Worm (Caenorhabditis elegans) whole organism, L4 larva: Measurements from ENCODE around the gene fzr-1.

Experiments
- F26F4.8 ChIP-seq: fragments of 200-800 bp; sonication (Bioruptor generic); conservative IDR thresholded peaks from 2 replicates; pipeline ENCODE4 v1.3.6; 2022; ENCODE audit warnings: missing genetic modification characterization, missing compliant biosample characterization
- F37D6.2 ChIP-seq: sonication (generic microtip); optimal IDR thresholded peaks from 2 replicates; lab custom pipeline; 2016; ENCODE audit warnings: mild to moderate bottlenecking, missing genetic modification characterization, missing compliant biosample characterization
- F49E8.2 ChIP-seq: sonication (generic microtip); optimal IDR thresholded peaks from 2 replicates; lab custom pipeline; 2016; ENCODE audit warnings: missing compliant biosample characterization, mild to moderate bottlenecking, missing genetic modification characterization, borderline replicate concordance
- T20F7.1 ChIP-seq: fragments of 200-800 bp; sonication (Bioruptor generic); optimal IDR thresholded peaks from 2 replicates; lab custom pipeline; 2018; ENCODE audit warnings: mild to moderate bottlenecking, missing genetic modification characterization, missing compliant biosample characterization
- T26A8.4 ChIP-seq: fragments of 200-800 bp; sonication (Bioruptor generic); IDR thresholded peaks from 2 replicates; pipeline ENCODE4 v1.3.6; 2022; ENCODE audit warnings: missing genetic modification characterization, missing compliant biosample characterization
- Y75B8A.6 ChIP-seq: fragments of 200-800 bp; sonication (Bioruptor generic); IDR thresholded peaks from 2 replicates; pipeline ENCODE4 v1.3.6; 2022; ENCODE audit warnings: missing genetic modification reagents, missing genetic modification characterization, missing compliant biosample characterization
- aha-1 ChIP-seq: fragments of 150-350 bp; peaks from one replicate; lab custom pipeline; 2014; ENCODE audit warnings: missing biosample characterization, missing genetic modification characterization
- aly-2 ChIP-seq: sonication (generic microtip); optimal IDR thresholded peaks from 2 replicates; lab custom pipeline; 2018; ENCODE audit warnings: missing biosample characterization, missing genetic modification characterization
- arid-1 ChIP-seq: fragments of 200-800 bp; sonication (Bioruptor generic); conservative IDR thresholded peaks from 2 replicates; pipeline ENCODE4 v1.3.6; 2022; ENCODE audit warnings: missing genetic modification reagents, missing genetic modification characterization, missing compliant biosample characterization
- attf-4 ChIP-seq: sonication (generic microtip); optimal IDR thresholded peaks from 3 replicates; lab custom pipeline; 2017; ENCODE audit warnings: missing biosample characterization, missing genetic modification characterization
- ceh-62 ChIP-seq: sonication (generic microtip); optimal IDR thresholded peaks from 2 replicates; lab custom pipeline; 2017; ENCODE audit warnings: missing biosample characterization, missing genetic modification characterization
- ceh-82 ChIP-seq: sonication (generic microtip); optimal IDR thresholded peaks from 2 replicates; lab custom pipeline; 2017; ENCODE audit warnings: missing biosample characterization, missing genetic modification characterization
- ces-1 ChIP-seq: fragments of 150-350 bp; sonication (generic microtip); optimal IDR thresholded peaks from 4 replicates; lab custom pipeline; 2014; ENCODE audit warnings: missing biosample characterization, missing genetic modification reagents, missing genetic modification characterization
- daf-12 ChIP-seq: fragments of 150-350 bp; optimal IDR thresholded peaks from 2 replicates; lab custom pipeline; 2014; ENCODE audit warnings: missing biosample characterization, missing genetic modification reagents, missing genetic modification characterization
- dmd-6 ChIP-seq: fragments of 200-800 bp; sonication (Bioruptor generic); IDR thresholded peaks from 2 replicates; pipeline ENCODE4 v1.3.6; 2022; ENCODE audit warnings: missing genetic modification reagents, missing genetic modification characterization, missing compliant biosample characterization
- dmd-9 ChIP-seq: fragments of 200-800 bp; sonication (Bioruptor generic); IDR thresholded peaks from 2 replicates; pipeline ENCODE4 v1.3.6; 2022; ENCODE audit warnings: missing genetic modification reagents, missing genetic modification characterization, missing compliant biosample characterization
- dpl-1 ChIP-seq: fragments of 150-350 bp; optimal IDR thresholded peaks from 2 replicates; lab custom pipeline; 2014; ENCODE audit warnings: missing biosample characterization, missing genetic modification reagents, missing genetic modification characterization
- duxl-1 ChIP-seq: sonication (generic microtip); optimal IDR thresholded peaks from 2 replicates; lab custom pipeline; 2016; ENCODE audit warnings: mild to moderate bottlenecking, missing genetic modification characterization, moderate library complexity, missing compliant biosample characterization; ENCODE audit not compliant: poor library complexity
- dve-1 ChIP-seq: sonication (generic microtip); optimal IDR thresholded peaks from 2 replicates; lab custom pipeline; 2017; ENCODE audit warnings: antibody characterized with exemption, mild to moderate bottlenecking, missing genetic modification characterization, missing compliant biosample characterization; ENCODE audit not compliant: insufficient read depth
- egl-43 ChIP-seq: fragments of 200-800 bp; sonication (Bioruptor generic); IDR thresholded peaks from 2 replicates; pipeline ENCODE4 v1.3.6; 2022; ENCODE audit warnings: missing genetic modification reagents, missing genetic modification characterization, missing compliant biosample characterization
- hif-1 ChIP-seq, 2 experiments: sonication (generic microtip); optimal IDR thresholded peaks; 2 replicates each; lab custom pipeline; 2016 to 2017; ENCODE audit warnings: missing compliant biosample characterization in 2 of 2, missing genetic modification characterization in 2 of 2, missing genetic modification reagents in 2 of 2, missing genotype in 2 of 2, mild to moderate bottlenecking in 1 of 2
- hlh-11 ChIP-seq: fragments of 200-800 bp; sonication (Bioruptor generic); optimal IDR thresholded peaks from 2 replicates; lab custom pipeline; 2018; ENCODE audit warnings: mild to moderate bottlenecking, missing genetic modification characterization, missing compliant biosample characterization
- hlh-30 ChIP-seq: sonication (generic microtip); optimal IDR thresholded peaks from 2 replicates; lab custom pipeline; 2017; ENCODE audit warnings: antibody characterized with exemption, mild to moderate bottlenecking, missing genetic modification characterization, missing compliant biosample characterization; ENCODE audit not compliant: insufficient read depth
- hmg-1.1 ChIP-seq: fragments of 200-800 bp; sonication (Bioruptor generic); IDR thresholded peaks from 2 replicates; pipeline ENCODE4 v1.3.6; 2022; ENCODE audit warnings: missing genetic modification reagents, missing genetic modification characterization, missing compliant biosample characterization
- lim-7 ChIP-seq: fragments of 200-800 bp; sonication (Bioruptor generic); IDR thresholded peaks from 2 replicates; pipeline ENCODE4 v1.3.6; 2022; ENCODE audit warnings: missing genetic modification characterization, missing compliant biosample characterization
- lin-1 ChIP-seq: fragments of 200-800 bp; sonication (Bioruptor generic); IDR thresholded peaks from 2 replicates; pipeline ENCODE4 v1.3.6; 2022; ENCODE audit warnings: missing genetic modification reagents, missing genetic modification characterization, missing compliant biosample characterization
- lin-13 ChIP-seq: fragments of 150-350 bp; optimal IDR thresholded peaks from 2 replicates; lab custom pipeline; 2014; ENCODE audit warnings: missing biosample characterization, missing genetic modification reagents, missing genetic modification characterization
- lin-15B ChIP-seq: fragments of 150-350 bp; sonication (generic microtip); optimal IDR thresholded peaks from 3 replicates; lab custom pipeline; 2014; ENCODE audit warnings: missing biosample characterization, missing genetic modification characterization
- lin-29 ChIP-seq: fragments of 200-800 bp; sonication (Bioruptor generic); IDR thresholded peaks from 2 replicates; pipeline ENCODE4 v1.3.6; 2022; ENCODE audit warnings: missing genetic modification reagents, missing genetic modification characterization, missing compliant biosample characterization
- lin-39 ChIP-seq: fragments of 150-350 bp; optimal IDR thresholded peaks from 2 replicates; lab custom pipeline; 2014; ENCODE audit warnings: missing biosample characterization, missing genetic modification reagents, missing genetic modification characterization
- lsy-2 ChIP-seq, 2 experiments: fragments of 150-350 bp in 1 of 2; sonication (generic microtip) in 1 of 2; optimal IDR thresholded peaks; 2 replicates each; lab custom pipeline; 2014 to 2017; ENCODE audit warnings: missing biosample characterization in 2 of 2, missing genetic modification characterization in 2 of 2
- madf-9 ChIP-seq: fragments of 200-800 bp; sonication (Bioruptor generic); conservative IDR thresholded peaks from 2 replicates; pipeline ENCODE4 v1.3.6; 2022; ENCODE audit warnings: missing genetic modification reagents, missing genetic modification characterization, missing compliant biosample characterization
- mdt-29 ChIP-seq: fragments of 200-800 bp; sonication (Bioruptor generic); IDR thresholded peaks from 2 replicates; pipeline ENCODE4 v1.3.6; 2022; ENCODE audit warnings: missing genetic modification reagents, missing genetic modification characterization, missing compliant biosample characterization
- mxl-2 ChIP-seq: fragments of 200-800 bp; sonication (Bioruptor generic); conservative IDR thresholded peaks from 2 replicates; pipeline ENCODE4 v1.3.6; 2022; ENCODE audit warnings: missing genetic modification reagents, missing genetic modification characterization, missing compliant biosample characterization
- mxl-3 ChIP-seq: fragments of 200-800 bp; sonication (Bioruptor generic); optimal IDR thresholded peaks from 2 replicates; lab custom pipeline; 2018; ENCODE audit warnings: mild to moderate bottlenecking, missing genetic modification characterization, missing compliant biosample characterization
- nhr-25 ChIP-seq: sonication (generic microtip); optimal IDR thresholded peaks from 2 replicates; lab custom pipeline; 2017; ENCODE audit warnings: missing genetic modification characterization, mild to moderate bottlenecking, missing compliant biosample characterization, antibody characterized with exemption, moderate library complexity, borderline replicate concordance; ENCODE audit not compliant: insufficient read depth
- nhr-28 ChIP-seq: fragments of 150-350 bp; optimal IDR thresholded peaks from 2 replicates; lab custom pipeline; 2014; ENCODE audit warnings: missing biosample characterization, missing genetic modification characterization
- nhr-48 ChIP-seq: sonication (generic microtip); optimal IDR thresholded peaks from 2 replicates; lab custom pipeline; 2016; ENCODE audit warnings: mild to moderate bottlenecking, missing genetic modification characterization, missing compliant biosample characterization
- nhr-6 ChIP-seq: fragments of 150-350 bp; optimal IDR thresholded peaks from 2 replicates; lab custom pipeline; 2014; ENCODE audit warnings: missing biosample characterization, missing genetic modification characterization
- pha-4 ChIP-seq, 2 experiments: fragments of 150-350 bp in 1 of 2; fragments of 200-800 bp in 1 of 2; sonication (Bioruptor generic) in 1 of 2; IDR thresholded peaks in 1 of 2; optimal IDR thresholded peaks in 1 of 2; 2 replicates each; pipeline versions ENCODE4 v1.3.6 to Lab custom; 2014 to 2022; ENCODE audit warnings: missing genetic modification characterization in 2 of 2, missing genetic modification reagents in 2 of 2, missing biosample characterization in 1 of 2, missing compliant biosample characterization in 1 of 2
- pqm-1 ChIP-seq: sonication (generic microtip); optimal IDR thresholded peaks from 2 replicates; lab custom pipeline; 2017; ENCODE audit warnings: missing biosample characterization, missing genetic modification characterization
- rbr-2 ChIP-seq: sonication (generic microtip); optimal IDR thresholded peaks from 2 replicates; lab custom pipeline; 2016; ENCODE audit warnings: missing genotype, missing genetic modification characterization, missing compliant biosample characterization
- saeg-2 ChIP-seq: fragments of 200-800 bp; sonication (Bioruptor generic); IDR thresholded peaks from 2 replicates; pipeline ENCODE4 v1.3.6; 2022; ENCODE audit warnings: missing genetic modification reagents, missing genetic modification characterization, missing compliant biosample characterization
- sdz-12 ChIP-seq: fragments of 200-800 bp; sonication (Bioruptor generic); optimal IDR thresholded peaks from 2 replicates; lab custom pipeline; 2018; ENCODE audit warnings: mild to moderate bottlenecking, missing genetic modification characterization, missing compliant biosample characterization
- set-16 ChIP-seq: fragments of 200-800 bp; sonication (Bioruptor generic); IDR thresholded peaks from 2 replicates; pipeline ENCODE4 v1.3.6; 2022; ENCODE audit warnings: missing genetic modification reagents, missing genetic modification characterization, missing compliant biosample characterization
- skn-1 ChIP-seq: fragments of 150-350 bp; optimal IDR thresholded peaks from 2 replicates; lab custom pipeline; 2014; ENCODE audit warnings: missing biosample characterization, missing genetic modification characterization
- spr-1 ChIP-seq: sonication (generic microtip); optimal IDR thresholded peaks from 2 replicates; lab custom pipeline; 2016; ENCODE audit warnings: mild to moderate bottlenecking, missing genetic modification characterization, missing compliant biosample characterization
- vab-7 ChIP-seq: fragments of 200-800 bp; sonication (Bioruptor generic); IDR thresholded peaks from 2 replicates; pipeline ENCODE4 v1.3.6; 2022; ENCODE audit warnings: missing genetic modification reagents, missing genetic modification characterization, missing compliant biosample characterization
- zag-1 ChIP-seq: fragments of 150-350 bp; optimal IDR thresholded peaks from 2 replicates; lab custom pipeline; 2014; ENCODE audit warnings: missing biosample characterization, missing genetic modification characterization
- zip-2 ChIP-seq: fragments of 150-350 bp; optimal IDR thresholded peaks from 2 replicates; lab custom pipeline; 2014; ENCODE audit warnings: missing biosample characterization, missing genetic modification characterization

fzr-1 gene

ce11 chrII:9603419-9603818 is 40.8 kb downstream of the fzr-1 start (continued):
- TF ChIP-seq sdz-12, result no peak
- no peak for TF ChIP-seq lin-15B
- no peak for TF ChIP-seq egl-43 (GFP tag; lab: Robert Waterston, UW)
- TF ChIP-seq mxl-2, result peak; percentile 68
- peak; percentile 64; the same call in 1 of the 2 replicates for TF ChIP-seq lin-29 (GFP tag; lab: Robert Waterston, UW)
- peak; percentile 99 for TF ChIP-seq dve-1
- peak; percentile 74; the same call in 1 of the 2 replicates for TF ChIP-seq saeg-2 (GFP tag; lab: Robert Waterston, UW)
- peak; percentile 76 for TF ChIP-seq T26A8.4 (GFP tag; lab: Robert Waterston, UW)
- TF ChIP-seq ceh-62 (tag; lab: Kevin White, UChicago), result no peak
- TF ChIP-seq nhr-48 (tag; lab: Kevin White, UChicago), result peak; percentile 97
- no peak for TF ChIP-seq ceh-82 (tag; lab: Kevin White, UChicago)
- TF ChIP-seq attf-4, result no peak
- no peak for TF ChIP-seq vab-7 (GFP tag; lab: Robert Waterston, UW)
- peak; percentile 60 for TF ChIP-seq pqm-1 (tag; lab: Kevin White, UChicago)
- TF ChIP-seq arid-1 (GFP tag; lab: Robert Waterston, UW), result peak; percentile 69; the same call in 1 of the 2 replicates
- no peak for TF ChIP-seq set-16 (GFP tag; lab: Robert Waterston, UW)
- peak; percentile 74 to 93 for TF ChIP-seq lsy-2 (tag; optimal IDR thresholded peaks at IDR 0.05; lab: Kevin White, UChicago)
- peak; percentile 78 for TF ChIP-seq lin-13 (GFP tag; lab: Kevin White, UChicago)
- TF ChIP-seq daf-12 (tag; lab: Kevin White, UChicago), result no peak
- TF ChIP-seq skn-1, result no peak
- TF ChIP-seq dpl-1 (GFP tag; lab: Kevin White, UChicago), result peak; percentile 70
- no peak for TF ChIP-seq aly-2
- peak; percentile 61; the same call in 1 of the 2 replicates for TF ChIP-seq mdt-29 (GFP tag; lab: Robert Waterston, UW)
- TF ChIP-seq Y75B8A.6 (GFP tag; lab: Robert Waterston, UW), result 0 out of 2 replicates have a peak, but pooled peaks have one; percentile 16
- peak; percentile 99 for TF ChIP-seq nhr-28 (tag; lab: Kevin White, UChicago)
- peak; percentile 98 for TF ChIP-seq nhr-6 (tag; lab: Kevin White, UChicago)
- peak; percentile 99 for TF ChIP-seq hlh-30 (tag; lab: Kevin White, UChicago)
- TF ChIP-seq madf-9 (GFP tag; lab: Robert Waterston, UW), result no peak
- TF ChIP-seq T20F7.1 (GFP tag; lab: Kevin White, UChicago), result peak; percentile 85
- peak; percentile 42 for TF ChIP-seq F37D6.2 (tag; lab: Kevin White, UChicago)
- TF ChIP-seq hlh-11 (tag; lab: Kevin White, UChicago), result peak; percentile 99
- peak; percentile 100 for TF ChIP-seq dmd-6 (GFP tag; lab: Robert Waterston, UW)
- TF ChIP-seq ces-1, result no peak
- no peak for TF ChIP-seq lim-7
- TF ChIP-seq F26F4.8 (GFP tag; lab: Robert Waterston, UW), result no peak
- TF ChIP-seq lin-1 (GFP tag; lab: Robert Waterston, UW), result peak; percentile 53; the same call in 1 of the 2 replicates
- TF ChIP-seq dmd-9, result no peak
- TF ChIP-seq F49E8.2 (tag; lab: Kevin White, UChicago), result no peak
- TF ChIP-seq zip-2, result peak; percentile 37
- peak; percentile 98 for TF ChIP-seq aha-1 (tag; lab: Kevin White, UChicago)
- TF ChIP-seq rbr-2 (tag; lab: Kevin White, UChicago), result peak; percentile 79
- peak; percentile 42 for TF ChIP-seq lin-39 (tag; lab: Kevin White, UChicago)
- peak; percentile 53 for TF ChIP-seq duxl-1
- peak; percentile 60 for TF ChIP-seq spr-1 (tag; lab: Kevin White, UChicago)
- no peak for TF ChIP-seq zag-1
- TF ChIP-seq pha-4 (GFP tag; IDR thresholded peaks at IDR 0.05; lab: Robert Waterston, UW), result peak; percentile 82
- TF ChIP-seq pha-4 (tag; optimal IDR thresholded peaks at IDR 0.05; lab: Kevin White, UChicago), result peak; percentile 87
- TF ChIP-seq mxl-3, result peak; percentile 99
- TF ChIP-seq nhr-25 (tag; lab: Kevin White, UChicago), result peak; percentile 62
- peak; percentile 88 for TF ChIP-seq hmg-1.1
- TF ChIP-seq hif-1 (tag; optimal IDR thresholded peaks at IDR 0.05; lab: Kevin White, UChicago), result peak; percentile 75 to 96
